Fruit fly (Drosophila melanogaster) whole organism, embryonic: Measurements from ENCODE around the gene SerRS.
A peak's percentile ranks its signal among the peaks of the same experiment; 100 is the strongest.

Source experiments
- Abd-B ChIP-seq: fragments of 200-800 bp; sonication (Bioruptor generic); optimal IDR thresholded peaks from 2 replicates; lab custom pipeline; 2018; ENCODE audit warnings: missing biosample characterization, mild to moderate bottlenecking, missing genetic modification characterization, moderate library complexity
- BEAF-32 ChIP-seq: fragments of 200-800 bp; sonication (Bioruptor generic); optimal IDR thresholded peaks from 3 replicates; lab custom pipeline; 2017; ENCODE audit warnings: missing biosample characterization, missing genetic modification characterization, mild to moderate bottlenecking, moderate library complexity, missing genetic modification reagents
- Blimp-1 ChIP-seq: fragments of 200-800 bp; sonication (Bioruptor generic); optimal IDR thresholded peaks from 3 replicates; lab custom pipeline; 2018; ENCODE audit warnings: missing biosample characterization, missing genetic modification characterization, mild to moderate bottlenecking, moderate library complexity, missing genetic modification reagents
- Bteb2 ChIP-seq: fragments of 200-800 bp; sonication (Bioruptor generic); optimal IDR thresholded peaks from 2 replicates; lab custom pipeline; 2016; ENCODE audit warnings: missing biosample characterization, missing genetic modification characterization
- CG10654 ChIP-seq: fragments of 200-800 bp; sonication (Bioruptor generic); optimal IDR thresholded peaks from 2 replicates; lab custom pipeline; 2016; ENCODE audit warnings: missing biosample characterization, missing genetic modification characterization
- CG11093 ChIP-seq: fragments of 200-800 bp; sonication (Bioruptor generic); IDR thresholded peaks from 3 replicates; pipeline ENCODE4 v1.3.6; 2022; ENCODE audit warnings: missing biosample characterization, missing genetic modification characterization
- CG11247 ChIP-seq: fragments of 200-800 bp; sonication (Bioruptor generic); IDR thresholded peaks from 2 replicates; pipeline ENCODE4 v1.3.6; 2022; ENCODE audit warnings: missing biosample characterization, missing genetic modification characterization
- CG11504 ChIP-seq: fragments of 200-800 bp; sonication (Bioruptor generic); optimal IDR thresholded peaks from 3 replicates; lab custom pipeline; 2019; ENCODE audit warnings: missing biosample characterization, mild to moderate bottlenecking, missing genetic modification characterization, moderate library complexity
- CG13424 ChIP-seq: fragments of 200-800 bp; sonication (Bioruptor generic); optimal IDR thresholded peaks from 2 replicates; lab custom pipeline; 2019; ENCODE audit warnings: missing biosample characterization, mild to moderate bottlenecking, missing genetic modification characterization, moderate library complexity
- CG13624 ChIP-seq: fragments of 200-800 bp; sonication (Bioruptor generic); optimal IDR thresholded peaks from 2 replicates; lab custom pipeline; 2016; ENCODE audit warnings: missing biosample characterization, missing genetic modification characterization
- CG14667 ChIP-seq: fragments of 200-800 bp; sonication (Bioruptor generic); IDR thresholded peaks from 2 replicates; pipeline ENCODE4 v1.3.6; 2022; ENCODE audit warnings: missing biosample characterization, missing genetic modification characterization
- CG14965 ChIP-seq: fragments of 200-800 bp; sonication (Bioruptor generic); optimal IDR thresholded peaks from 2 replicates; lab custom pipeline; 2016; ENCODE audit warnings: missing biosample characterization, missing genetic modification characterization, borderline replicate concordance
- CG15479 ChIP-seq: fragments of 200-800 bp; sonication (Bioruptor generic); optimal IDR thresholded peaks from 3 replicates; lab custom pipeline; 2019; ENCODE audit warnings: missing biosample characterization, mild to moderate bottlenecking, missing genetic modification characterization, moderate library complexity
- CG1602 ChIP-seq: fragments of 200-800 bp; sonication (Bioruptor generic); optimal IDR thresholded peaks from 3 replicates; lab custom pipeline; 2016; ENCODE audit warnings: missing biosample characterization, missing genetic modification characterization
- CG16779 ChIP-seq: fragments of 200-800 bp; sonication (Bioruptor generic); IDR thresholded peaks from 2 replicates; pipeline ENCODE4 v1.3.6; 2022; ENCODE audit warnings: missing biosample characterization, missing genetic modification characterization
- CG17359 ChIP-seq: fragments of 200-800 bp; sonication (Bioruptor generic); optimal IDR thresholded peaks from 3 replicates; lab custom pipeline; 2018; ENCODE audit warnings: missing biosample characterization, mild to moderate bottlenecking, missing genetic modification characterization, moderate library complexity
- CG18619 ChIP-seq: fragments of 200-800 bp; sonication (Bioruptor generic); optimal IDR thresholded peaks from 3 replicates; lab custom pipeline; 2017; ENCODE audit warnings: missing biosample characterization, mild to moderate bottlenecking, missing genetic modification characterization
- CG31388 ChIP-seq: fragments of 200-800 bp; sonication (Bioruptor generic); optimal IDR thresholded peaks from 2 replicates; lab custom pipeline; 2016; ENCODE audit warnings: missing biosample characterization, missing genetic modification characterization
- CG3281 ChIP-seq: fragments of 200-800 bp; sonication (Bioruptor generic); optimal IDR thresholded peaks from 3 replicates; lab custom pipeline; 2017; ENCODE audit warnings: missing biosample characterization, mild to moderate bottlenecking, missing genetic modification characterization
- CG6654 ChIP-seq: fragments of 200-800 bp; sonication (Bioruptor generic); optimal IDR thresholded peaks from 2 replicates; lab custom pipeline; 2017; ENCODE audit warnings: missing biosample characterization, mild to moderate bottlenecking, missing genetic modification characterization
- CG6813 ChIP-seq: fragments of 200-800 bp; sonication (Bioruptor generic); optimal IDR thresholded peaks from 2 replicates; lab custom pipeline; 2017; ENCODE audit warnings: missing biosample characterization, missing genetic modification characterization, mild to moderate bottlenecking, moderate library complexity, missing genetic modification reagents
- CG7271 ChIP-seq: fragments of 200-800 bp; sonication (Bioruptor generic); optimal IDR thresholded peaks from 2 replicates; lab custom pipeline; 2018; ENCODE audit warnings: missing biosample characterization, mild to moderate bottlenecking, missing genetic modification characterization, moderate library complexity
- CG7556 ChIP-seq: fragments of 200-800 bp; sonication (Bioruptor generic); optimal IDR thresholded peaks from 2 replicates; lab custom pipeline; 2017; ENCODE audit warnings: missing biosample characterization, mild to moderate bottlenecking, missing genetic modification characterization
- CG8281 ChIP-seq: fragments of 200-800 bp; sonication (Bioruptor generic); optimal IDR thresholded peaks from 2 replicates; lab custom pipeline; 2018; ENCODE audit warnings: missing biosample characterization, mild to moderate bottlenecking, missing genetic modification characterization, moderate library complexity
- CG8478 ChIP-seq: fragments of >200 bp; optimal IDR thresholded peaks from 2 replicates; lab custom pipeline; 2018
- CG8924 ChIP-seq: fragments of 200-800 bp; optimal IDR thresholded peaks from 3 replicates; lab custom pipeline; 2019; ENCODE audit warnings: missing biosample characterization, mild to moderate bottlenecking, missing genetic modification characterization, moderate library complexity
- CG9437 ChIP-seq: fragments of 200-800 bp; sonication (Bioruptor generic); optimal IDR thresholded peaks from 2 replicates; lab custom pipeline; 2018; ENCODE audit warnings: missing biosample characterization, mild to moderate bottlenecking, missing genetic modification characterization
- E2f2 ChIP-seq: fragments of 200-800 bp; sonication (Bioruptor generic); IDR thresholded peaks from 2 replicates; pipeline ENCODE4 v1.3.6; 2022; ENCODE audit warnings: missing biosample characterization, missing genetic modification characterization
- ERR ChIP-seq: fragments of 200-800 bp; sonication (Bioruptor generic); optimal IDR thresholded peaks from 2 replicates; lab custom pipeline; 2016; ENCODE audit warnings: missing biosample characterization, missing genetic modification characterization
- Eip74EF ChIP-seq, 2 experiments: fragments of 200-800 bp in 1 of 2; fragments of >200 bp in 1 of 2; sonication (Bioruptor generic) in 1 of 2; optimal IDR thresholded peaks; 2 replicates each; lab custom pipeline; 2017 to 2019; ENCODE audit warnings: missing biosample characterization in 2 of 2, missing genetic modification characterization in 2 of 2, mild to moderate bottlenecking in 1 of 2, moderate library complexity in 1 of 2
- Lim3 ChIP-seq: fragments of 200-800 bp; sonication (Bioruptor generic); IDR thresholded peaks from 2 replicates; pipeline ENCODE4 v1.3.6; 2022; ENCODE audit warnings: missing biosample characterization, missing genetic modification characterization
- MTF-1 ChIP-seq: fragments of 200-800 bp; sonication (Bioruptor generic); optimal IDR thresholded peaks from 2 replicates; lab custom pipeline; 2018; ENCODE audit warnings: missing biosample characterization, mild to moderate bottlenecking, missing genetic modification characterization, borderline replicate concordance
- NC2β ChIP-seq: fragments of 200-800 bp; sonication (Bioruptor generic); optimal IDR thresholded peaks from 2 replicates; lab custom pipeline; 2016; ENCODE audit warnings: missing biosample characterization, missing genetic modification characterization
- Nf-YC ChIP-seq: fragments of 200-800 bp; optimal IDR thresholded peaks from 3 replicates; lab custom pipeline; 2019; ENCODE audit warnings: missing biosample characterization, mild to moderate bottlenecking, missing genetic modification characterization, moderate library complexity
- Sry-δ ChIP-seq: fragments of 200-800 bp; sonication (Bioruptor generic); optimal IDR thresholded peaks from 2 replicates; lab custom pipeline; 2016; ENCODE audit warnings: missing biosample characterization, missing genetic modification characterization
- Ssrp ChIP-seq: fragments of 200-800 bp; sonication (Bioruptor generic); optimal IDR thresholded peaks from 2 replicates; lab custom pipeline; 2018; ENCODE audit warnings: missing biosample characterization, mild to moderate bottlenecking, missing genetic modification characterization, moderate library complexity
- ab ChIP-seq: fragments of 200-800 bp; sonication (Bioruptor generic); optimal IDR thresholded peaks from 2 replicates; lab custom pipeline; 2016; ENCODE audit warnings: missing biosample characterization, missing genetic modification characterization
- ash1 ChIP-seq: fragments of 200-800 bp; sonication (Bioruptor generic); optimal IDR thresholded peaks from 2 replicates; lab custom pipeline; 2018; ENCODE audit warnings: missing biosample characterization, mild to moderate bottlenecking, missing genetic modification characterization
- bab2 ChIP-seq: fragments of 200-800 bp; sonication (Bioruptor generic); optimal IDR thresholded peaks from 2 replicates; lab custom pipeline; 2016; ENCODE audit warnings: missing biosample characterization, missing genetic modification characterization
- bcd ChIP-seq: fragments of 200-800 bp; sonication (Bioruptor generic); optimal IDR thresholded peaks from 2 replicates; lab custom pipeline; 2017; ENCODE audit warnings: missing biosample characterization, mild to moderate bottlenecking, missing genetic modification characterization
- cas ChIP-seq: fragments of 200-800 bp; sonication (Bioruptor generic); IDR thresholded peaks from 2 replicates; pipeline ENCODE4 v1.3.6; 2022; ENCODE audit warnings: missing biosample characterization, missing genetic modification characterization
- gfzf ChIP-seq: fragments of 200-800 bp; sonication (Bioruptor generic); optimal IDR thresholded peaks from 2 replicates; lab custom pipeline; 2016; ENCODE audit warnings: missing biosample characterization, mild to moderate bottlenecking, missing genetic modification characterization, moderate library complexity
- hb ChIP-seq: fragments of 200-800 bp; sonication (Bioruptor generic); IDR thresholded peaks from 3 replicates; pipeline ENCODE4 v1.3.6; 2022; ENCODE audit warnings: missing biosample characterization, missing genetic modification characterization; ENCODE audit not compliant: partially characterized antibody
- mld ChIP-seq: fragments of 200-800 bp; sonication (Bioruptor generic); IDR thresholded peaks from 3 replicates; pipeline ENCODE4 v1.3.6; 2022; ENCODE audit warnings: missing biosample characterization, missing genetic modification characterization; ENCODE audit not compliant: partially characterized antibody
- nerfin-1 ChIP-seq: fragments of 200-800 bp; sonication (Bioruptor generic); optimal IDR thresholded peaks from 3 replicates; lab custom pipeline; 2019; ENCODE audit warnings: missing biosample characterization, mild to moderate bottlenecking, missing genetic modification characterization, moderate library complexity
- odd ChIP-seq: fragments of 200-800 bp; sonication (Bioruptor generic); optimal IDR thresholded peaks from 2 replicates; lab custom pipeline; 2017; ENCODE audit warnings: missing biosample characterization, mild to moderate bottlenecking, missing genetic modification characterization
- pita ChIP-seq: fragments of 200-800 bp; sonication (Bioruptor generic); optimal IDR thresholded peaks from 2 replicates; lab custom pipeline; 2017; ENCODE audit warnings: missing biosample characterization, mild to moderate bottlenecking, missing genetic modification characterization
- pros ChIP-seq: fragments of 200-800 bp; sonication (Bioruptor generic); optimal IDR thresholded peaks from 3 replicates; lab custom pipeline; 2019; ENCODE audit warnings: missing biosample characterization, mild to moderate bottlenecking, missing genetic modification characterization, moderate library complexity
- vnd ChIP-seq: fragments of 200-800 bp; sonication (Bioruptor generic); IDR thresholded peaks from 3 replicates; pipeline ENCODE4 v1.3.6; 2022; ENCODE audit warnings: missing biosample characterization, missing genetic modification characterization; ENCODE audit not compliant: partially characterized antibody

The SerRS gene

dm6 chr2L:3086290-3086876 lies 49.2 kb upstream of the SerRS start (continued):
- TF ChIP-seq CG11247 (peak; percentile 41; the same call in 1 of the 2 replicates), CG1602 (GFP tag; lab: Kevin White, UChicago) (peak; percentile 10), CG10654 (GFP tag; lab: Kevin White, UChicago) (peak; percentile 38), CG8924 (tag; lab: Kevin White, UChicago) (peak; percentile 79), CG6813 (GFP tag; lab: Kevin White, UChicago) (peak; percentile 37), CG11093 (no peak), mld (GFP tag; lab: Robert Waterston, UW) (no peak), NC2β (GFP tag; lab: Kevin White, UChicago) (no peak), CG7271 (no peak), CG16779 (GFP tag; lab: Robert Waterston, UW) (no peak), CG6654 (GFP tag; lab: Kevin White, UChicago) (no peak), CG14965 (GFP tag; lab: Kevin White, UChicago) (no peak), ERR (GFP tag; lab: Kevin White, UChicago) (no peak), CG8478 (lab: Kevin White, UChicago) (no peak), Lim3 (GFP tag; lab: Robert Waterston, UW) (no peak), vnd (no peak), CG15479 (GFP tag; lab: Kevin White, UChicago) (no peak), nerfin-1 (tag; lab: Kevin White, UChicago) (peak; percentile 19), CG18619 (GFP tag; lab: Kevin White, UChicago) (peak; percentile 59), CG8281 (tag; lab: Kevin White, UChicago) (peak; percentile 3), Blimp-1 (GFP tag; lab: Kevin White, UChicago) (peak; percentile 71), CG31388 (no peak), odd (GFP tag; lab: Kevin White, UChicago) (no peak), hb (GFP tag; lab: Robert Waterston, UW) (no peak), CG11504 (tag; lab: Kevin White, UChicago) (peak; percentile 83), Nf-YC (tag; lab: Kevin White, UChicago) (peak; percentile 48), bab2 (GFP tag; lab: Kevin White, UChicago) (peak; percentile 59), Ssrp (peak; percentile 43), CG7556 (GFP tag; lab: Kevin White, UChicago) (peak; percentile 78), Eip74EF (GFP tag; optimal IDR thresholded peaks at IDR 0.05; lab: Kevin White, UChicago) (peak in 1 of 2 experiments; percentile 60), MTF-1 (GFP tag; lab: Kevin White, UChicago) (no peak), CG13424 (peak; percentile 78), CG13624 (GFP tag; lab: Kevin White, UChicago) (peak; percentile 73), CG14667 (GFP tag; lab: Robert Waterston, UW) (peak; percentile 66), Bteb2 (peak; percentile 49), pita (no peak), Abd-B (GFP tag; lab: Kevin White, UChicago) (peak; percentile 42), ab (GFP tag; lab: Kevin White, UChicago) (no peak), CG3281 (GFP tag; lab: Kevin White, UChicago) (peak; percentile 74), gfzf (GFP tag; lab: Kevin White, UChicago) (no peak), cas (GFP tag; lab: Robert Waterston, UW) (peak; percentile 43; the same call in 1 of the 2 replicates), BEAF-32 (GFP tag; lab: Kevin White, UChicago) (no peak), CG9437 (GFP tag; lab: Kevin White, UChicago) (peak; percentile 64), Sry-δ (peak; percentile 4), bcd (GFP tag; lab: Kevin White, UChicago) (peak; percentile 72), E2f2 (peak; percentile 67), pros (GFP tag; lab: Kevin White, UChicago) (no peak), CG17359 (tag; lab: Kevin White, UChicago) (peak; percentile 79), ash1 (GFP tag; lab: Kevin White, UChicago) (no peak)
